Worm (Caenorhabditis elegans) whole organism, L4/young adult: ENCODE data around the gene mom-2.

Experiments
- dao-5 ChIP-seq: sonication (generic microtip); optimal IDR thresholded peaks from 2 replicates; lab custom pipeline; 2016; ENCODE audit warnings: missing genotype, missing genetic modification characterization, moderate library complexity, missing compliant biosample characterization
- him-1 ChIP-seq: sonication (generic microtip); optimal IDR thresholded peaks from 2 replicates; lab custom pipeline; 2016; ENCODE audit warnings: missing genotype, missing genetic modification reagents, missing genetic modification characterization, missing compliant biosample characterization

- TF ChIP-seq dao-5 (tag; lab: Kevin White, UChicago), result no peak
- TF ChIP-seq him-1 (tag; lab: Kevin White, UChicago), result no peak
These were observed 47.4 kb downstream of the mom-2 start for ce11 chrV:8403152-8403551.
